Worm (Caenorhabditis elegans): ENCODE results near the gene tbx-39.
A peak's percentile ranks its signal among the peaks of the same experiment; 100 is the strongest.
"Not testable (repeated sequence)": the region's sequence is repeated elsewhere in the genome, so short reads cannot be mapped to it uniquely, and the experiment has no call there.

Gene tbx-39

ce11 chrIV:15310965-15311364 is 12.7 kb upstream of the tbx-39 start:
- peak; percentile 72 for TF ChIP-seq nhr-85 (tag)

- TF ChIP-seq elt-3, sox-4, egl-13 (tag; optimal IDR thresholded peaks at IDR 0.05): not testable (repeated sequence)
These were observed 12.1 kb upstream of the tbx-39 start, which contains the start of gene Y73F8A.12 for ce11 chrIV:15311590-15311989. Gene Y73F8A.12, minus strand, starts transcription at chrIV:15311690.

ce11 chrIV:15312008-15312407 is 11.7 kb upstream of the tbx-39 start, which contains the start of gene Y73F8A.13:
Gene Y73F8A.13, plus strand, starts transcription at chrIV:15312247.
- TF ChIP-seq pqm-1 (tag; optimal IDR thresholded peaks at IDR 0.05) (no peak), aly-2 (tag; optimal IDR thresholded peaks at IDR 0.05) (no peak), skn-1 (tag; optimal IDR thresholded peaks at IDR 0.05) (no peak), alr-1 (tag; optimal IDR thresholded peaks at IDR 0.05; ENCODE audit: borderline replicate concordance) (no peak), ces-1 (GFP tag; optimal IDR thresholded peaks at IDR 0.05) (no peak), nhr-12 (tag; optimal IDR thresholded peaks at IDR 0.05) (no peak), lin-13 (GFP tag; optimal IDR thresholded peaks at IDR 0.05) (no peak), efl-1 (optimal IDR thresholded peaks at IDR 0.05) (peak in 1 of 2 experiments; percentile 20), efl-1 (GFP tag; optimal IDR thresholded peaks at IDR 0.05 in 1 of 2) (no peak), lin-35 (GFP tag; optimal IDR thresholded peaks at IDR 0.05) (peak in 1 of 2 experiments; percentile 38), Y116A8C.19 (tag; optimal IDR thresholded peaks at IDR 0.05; ENCODE audit: borderline replicate concordance) (no peak), sox-4 (tag; optimal IDR thresholded peaks at IDR 0.05) (no peak), nhr-237 (tag; optimal IDR thresholded peaks at IDR 0.05) (no peak), ztf-11 (tag; optimal IDR thresholded peaks at IDR 0.05) (no peak), snu-23 (GFP tag; optimal IDR thresholded peaks at IDR 0.05) (peak; percentile 11), grh-1 (GFP tag; IDR thresholded peaks at IDR 0.05) (no peak), mab-9 (GFP tag; IDR thresholded peaks at IDR 0.05) (no peak), dpl-1 (GFP tag; optimal IDR thresholded peaks at IDR 0.05) (peak in 1 of 3 experiments; percentile 9), xbp-1 (tag; optimal IDR thresholded peaks at IDR 0.05) (no peak), isw-1 (GFP tag; IDR thresholded peaks at IDR 0.05) (no peak), hpl-2 (GFP tag; optimal IDR thresholded peaks at IDR 0.05) (no peak), nhr-76 (tag; optimal IDR thresholded peaks at IDR 0.05) (no peak), mdl-1 (tag; optimal IDR thresholded peaks at IDR 0.05) (no peak), zag-1 (tag; optimal IDR thresholded peaks at IDR 0.05) (no peak)

ce11 chrIV:15315502-15315901 is 8.2 kb upstream of the tbx-39 start:
- TF ChIP-seq nhr-85 (tag) (peak; percentile 14), ceh-88 (GFP tag; IDR thresholded peaks at IDR 0.05) (no peak)

ce11 chrIV:15318982-15319381 is 4.7 kb upstream of the tbx-39 start, which contains the start of gene Y73F8A.14:
Gene Y73F8A.14, minus strand, starts transcription at chrIV:15319082.
- not testable (repeated sequence) for TF ChIP-seq unc-86, jun-1, elt-2 (tag; optimal IDR thresholded peaks at IDR 0.05)

ce11 chrIV:15321279-15321678 is 2.4 kb upstream of the tbx-39 start, which contains the start of gene Y73F8A.15:
Gene Y73F8A.15, plus strand, starts transcription at chrIV:15321579.
- TF ChIP-seq unc-86 (tag; optimal IDR thresholded peaks at IDR 0.05) = no peak
- no peak for TF ChIP-seq lir-3 (tag; optimal IDR thresholded peaks at IDR 0.05; ENCODE audit: poor library complexity)
- no peak for TF ChIP-seq fkh-4 (tag; optimal IDR thresholded peaks at IDR 0.05; ENCODE audit: borderline replicate concordance)
- no peak for TF ChIP-seq unc-30 (tag; optimal IDR thresholded peaks at IDR 0.05)
- TF ChIP-seq dsc-1 (tag; optimal IDR thresholded peaks at IDR 0.05) = no peak
- TF ChIP-seq hlh-17 (GFP tag; optimal IDR thresholded peaks at IDR 0.05; ENCODE audit: borderline replicate concordance) = no peak
- TF ChIP-seq hpl-2 (GFP tag; optimal IDR thresholded peaks at IDR 0.05) = no peak
- no peak for TF ChIP-seq mdl-1 (tag; optimal IDR thresholded peaks at IDR 0.05)

Data from whole organism, L1 larva.